Fruit fly (Drosophila melanogaster): Measurements from ENCODE around the gene Gr93c.

Gene Gr93c

DNA sequence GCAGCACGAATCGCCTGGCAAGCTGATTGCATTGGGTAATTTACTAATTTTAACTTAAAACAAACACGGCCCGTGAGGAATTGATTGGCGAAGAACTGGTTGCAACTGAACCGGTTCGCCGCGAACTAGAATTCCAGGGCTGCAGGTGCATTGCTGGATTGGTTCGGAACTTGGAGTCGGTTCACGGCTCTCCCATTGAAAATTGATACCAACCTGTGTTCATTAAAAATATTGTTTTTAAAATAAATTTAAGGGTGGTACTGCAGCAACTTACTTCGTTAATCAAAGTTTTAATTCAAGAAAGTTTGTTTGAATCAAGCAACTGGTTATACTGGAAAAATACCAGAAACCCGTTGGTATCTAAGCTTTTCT, 22.5 kb downstream of the Gr93c start, which contains the start of gene CASK (continued):
- TF ChIP-seq CG6683 (GFP tag; optimal IDR thresholded peaks at IDR 0.05) (no peak), Ets97D (GFP tag; optimal IDR thresholded peaks at IDR 0.05) (peak; percentile 57), Ets65A (GFP tag) (no peak), salm (tag; optimal IDR thresholded peaks at IDR 0.05) (no peak), CG2889 (GFP tag; IDR thresholded peaks at IDR 0.05) (no peak), Optix (GFP tag; IDR thresholded peaks at IDR 0.05) (no peak), CG9817 (tag; optimal IDR thresholded peaks at IDR 0.05) (no peak), CG9437 (GFP tag; optimal IDR thresholded peaks at IDR 0.05) (no peak), tll (GFP tag; optimal IDR thresholded peaks at IDR 0.05) (no peak), CG8281 (tag; optimal IDR thresholded peaks at IDR 0.05) (no peak), CG11398 (GFP tag; optimal IDR thresholded peaks at IDR 0.05) (no peak), CG17359 (tag; optimal IDR thresholded peaks at IDR 0.05) (no peak), CG2202 (tag; optimal IDR thresholded peaks at IDR 0.05) (no peak), B-H1 (GFP tag; IDR thresholded peaks at IDR 0.05) (no peak), gem (tag; optimal IDR thresholded peaks at IDR 0.05) (peak; percentile 29), Mad (GFP tag; optimal IDR thresholded peaks at IDR 0.05) (no peak), CG12744 (GFP tag; optimal IDR thresholded peaks at IDR 0.05) (no peak), ems (GFP tag; optimal IDR thresholded peaks at IDR 0.05) (no peak), CG32767 (GFP tag; IDR thresholded peaks at IDR 0.05) (no peak; the same call in 1 of the 2 replicates), Blimp-1 (GFP tag; optimal IDR thresholded peaks at IDR 0.05) (no peak), ash1 (GFP tag; optimal IDR thresholded peaks at IDR 0.05) (no peak), Sox100B (GFP tag; optimal IDR thresholded peaks at IDR 0.05) (no peak), NC2α (GFP tag; optimal IDR thresholded peaks at IDR 0.05) (no peak), Lhr (GFP tag; optimal IDR thresholded peaks at IDR 0.05) (peak; percentile 71), luna (GFP tag; optimal IDR thresholded peaks at IDR 0.05) (no peak), CG1024 (GFP tag; IDR thresholded peaks at IDR 0.05) (no peak), tin (GFP tag; optimal IDR thresholded peaks at IDR 0.05) (no peak), NFAT (GFP tag; IDR thresholded peaks at IDR 0.05) (no peak), CG11695 (GFP tag; IDR thresholded peaks at IDR 0.05) (no peak), vvl (GFP tag; IDR thresholded peaks at IDR 0.05) (0 out of 2 replicates have a peak, but pooled peaks have one; percentile 16), CG8359 (GFP tag; optimal IDR thresholded peaks at IDR 0.05; ENCODE audit: borderline replicate concordance) (no peak), CG13894 (tag; optimal IDR thresholded peaks at IDR 0.05) (no peak), CG12942 (GFP tag; optimal IDR thresholded peaks at IDR 0.05) (no peak), CG10209 (GFP tag; optimal IDR thresholded peaks at IDR 0.05) (no peak), twi (tag; optimal IDR thresholded peaks at IDR 0.05) (no peak), amos (GFP tag; IDR thresholded peaks at IDR 0.05; ENCODE audit: partially characterized antibody) (peak; percentile 53), CG18262 (tag; optimal IDR thresholded peaks at IDR 0.05) (no peak), CG15011 (GFP tag; optimal IDR thresholded peaks at IDR 0.05) (no peak), CG6272 (GFP tag; IDR thresholded peaks at IDR 0.05) (no peak), pros (GFP tag; optimal IDR thresholded peaks at IDR 0.05) (no peak), Deaf1 (tag; optimal IDR thresholded peaks at IDR 0.05) (no peak), CG4730 (GFP tag; IDR thresholded peaks at IDR 0.05) (no peak), sim (GFP tag; IDR thresholded peaks at IDR 0.05) (no peak), pan (optimal IDR thresholded peaks at IDR 0.05) (no peak), pan (GFP tag; optimal IDR thresholded peaks at IDR 0.05 in 1 of 2, IDR thresholded peaks at IDR 0.05 in 1 of 2) (no peak), BtbVII (GFP tag; optimal IDR thresholded peaks at IDR 0.05) (no peak), Doc2 (GFP tag; IDR thresholded peaks at IDR 0.05) (no peak), CG16813 (GFP tag; IDR thresholded peaks at IDR 0.05; ENCODE audit: partially characterized antibody) (peak; percentile 26; the same call in 1 of the 3 replicates), tap (tag; optimal IDR thresholded peaks at IDR 0.05) (no peak), Hr51 (GFP tag; optimal IDR thresholded peaks at IDR 0.05) (no peak), CG2712 (tag; optimal IDR thresholded peaks at IDR 0.05) (peak; percentile 14), CG11085 (GFP tag; IDR thresholded peaks at IDR 0.05) (no peak)

Measured in whole organism, embryonic.